Worm (Caenorhabditis elegans): ENCODE measurements around the gene gmap-2.

Gene gmap-2

DNA sequence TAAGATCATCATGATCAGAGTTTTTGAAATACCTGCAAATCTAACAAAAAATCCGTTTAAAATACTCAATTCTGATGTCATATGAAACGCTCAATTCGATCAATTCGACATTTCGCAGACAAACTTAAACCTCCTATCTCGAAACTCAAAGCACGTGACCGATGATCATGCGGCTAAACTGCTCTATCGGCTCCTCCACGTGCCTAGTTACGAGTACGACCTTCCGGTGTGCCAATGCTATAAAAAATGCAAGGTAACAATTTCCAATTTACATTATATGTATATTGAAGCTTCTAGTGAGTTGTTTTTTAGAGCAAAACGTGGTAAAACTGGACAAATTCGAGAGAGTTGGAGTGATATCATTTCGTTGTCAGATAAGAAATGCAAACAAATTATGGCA, 31.8 kb downstream of the gmap-2 start:
- TF ChIP-seq skn-1 (tag; optimal IDR thresholded peaks at IDR 0.05) (no peak), egl-27 (tag; optimal IDR thresholded peaks at IDR 0.05) (no peak), jun-1 (tag; optimal IDR thresholded peaks at IDR 0.05) (peak; percentile 31), nhr-12 (tag; optimal IDR thresholded peaks at IDR 0.05) (no peak), fkh-2 (tag; optimal IDR thresholded peaks at IDR 0.05) (no peak), lin-39 (tag; optimal IDR thresholded peaks at IDR 0.05) (no peak), unc-39 (tag; optimal IDR thresholded peaks at IDR 0.05) (no peak), elt-2 (tag; optimal IDR thresholded peaks at IDR 0.05) (peak; percentile 68)

DNA sequence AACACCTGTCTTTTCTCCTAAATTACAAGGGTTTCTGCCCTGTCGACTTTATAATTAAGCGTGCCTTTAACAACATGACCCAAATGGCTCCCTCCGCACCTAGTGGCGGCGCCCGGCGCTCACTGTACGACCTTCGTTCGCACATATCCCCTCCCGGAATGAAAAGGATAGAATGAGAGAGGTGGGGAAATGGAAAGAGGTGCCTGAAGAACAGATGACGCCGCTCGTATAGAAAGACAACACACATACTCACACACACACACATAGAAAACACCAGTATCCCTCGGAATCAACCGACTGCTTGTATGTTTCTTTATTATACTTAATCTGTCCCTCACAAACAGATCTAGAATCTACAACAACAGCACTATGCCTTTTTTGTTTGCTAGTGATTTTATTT, 33.2 kb downstream of the gmap-2 start:
- TF ChIP-seq nhr-23 (tag; optimal IDR thresholded peaks at IDR 0.05) (peak; percentile 35), daf-12 (tag; optimal IDR thresholded peaks at IDR 0.05) (no peak), nhr-12 (tag; optimal IDR thresholded peaks at IDR 0.05) (no peak), fkh-2 (tag; optimal IDR thresholded peaks at IDR 0.05) (no peak), nfya-1 (tag; optimal IDR thresholded peaks at IDR 0.05; ENCODE audit: insufficient read depth) (no peak), ceh-9 (tag; optimal IDR thresholded peaks at IDR 0.05) (no peak), hmg-11 (tag; optimal IDR thresholded peaks at IDR 0.05) (peak; percentile 1)

DNA sequence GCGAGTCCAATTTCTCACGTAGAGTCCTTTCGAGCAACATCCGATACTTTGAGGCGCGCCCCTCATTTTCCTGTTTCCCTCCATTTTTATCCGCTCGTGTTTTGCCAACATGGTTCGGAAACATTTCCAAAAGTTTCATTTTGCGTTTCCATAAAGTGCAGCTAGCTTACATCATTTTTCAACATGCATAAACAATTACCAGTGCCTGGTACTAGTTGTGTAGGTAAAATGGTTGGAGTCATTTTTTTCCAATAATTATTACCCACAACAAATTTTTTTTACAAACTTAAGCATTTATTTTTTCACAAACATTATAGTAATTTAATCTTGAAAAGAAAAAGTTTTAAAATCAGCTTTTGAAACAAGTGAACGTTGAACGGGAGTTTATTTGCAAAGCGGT, 34.4 kb downstream of the gmap-2 start:
- TF ChIP-seq egl-5 (tag; optimal IDR thresholded peaks at IDR 0.05) (no peak), pqm-1 (tag; optimal IDR thresholded peaks at IDR 0.05) (no peak), lin-15B (tag; optimal IDR thresholded peaks at IDR 0.05) (no peak), nhr-67 (tag; optimal IDR thresholded peaks at IDR 0.05) (no peak), nhr-43 (tag; optimal IDR thresholded peaks at IDR 0.05; ENCODE audit: poor library complexity, severe bottlenecking) (no peak), unc-62 (GFP tag; optimal IDR thresholded peaks at IDR 0.05) (no peak), zag-1 (tag; optimal IDR thresholded peaks at IDR 0.05) (no peak), sea-2 (GFP tag; optimal IDR thresholded peaks at IDR 0.05) (no peak), nhr-237 (tag; optimal IDR thresholded peaks at IDR 0.05) (no peak), tbx-2 (tag; optimal IDR thresholded peaks at IDR 0.05) (no peak), elt-3 (tag; optimal IDR thresholded peaks at IDR 0.05) (no peak), ceh-28 (tag; optimal IDR thresholded peaks at IDR 0.05) (no peak), nhr-28 (tag; optimal IDR thresholded peaks at IDR 0.05) (no peak), aly-2 (tag; optimal IDR thresholded peaks at IDR 0.05) (no peak), fkh-2 (tag; optimal IDR thresholded peaks at IDR 0.05) (no peak), nfya-1 (tag; optimal IDR thresholded peaks at IDR 0.05; ENCODE audit: insufficient read depth) (no peak), daf-12 (tag; optimal IDR thresholded peaks at IDR 0.05) (no peak), R02D3.7 (tag; optimal IDR thresholded peaks at IDR 0.05) (no peak), lsy-12 (tag; optimal IDR thresholded peaks at IDR 0.05) (no peak), ztf-11 (tag; optimal IDR thresholded peaks at IDR 0.05) (no peak)

DNA sequence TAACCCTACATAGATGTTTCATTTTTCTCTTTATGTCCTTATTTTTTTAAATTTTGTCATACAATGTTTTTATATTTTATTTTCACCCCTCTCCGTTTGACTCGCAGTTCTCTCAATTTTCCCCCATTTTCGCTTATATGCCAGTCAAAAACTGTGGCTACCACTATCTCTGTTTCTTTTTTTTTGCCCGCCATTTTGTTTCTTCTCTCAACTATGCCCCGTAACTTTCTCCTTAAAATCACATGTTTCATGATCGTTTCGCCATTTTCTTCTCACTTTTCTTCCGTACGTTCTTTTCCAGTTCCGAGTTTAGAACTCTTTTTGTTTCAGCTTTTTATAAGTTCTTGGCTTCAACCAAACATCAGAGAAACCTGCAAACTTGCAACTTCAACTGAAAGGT, 35.6 kb downstream of the gmap-2 start, which contains the start of gene pqn-18:
Gene pqn-18 (plus strand): TSS at position 331 of the 400 bp plus-strand sequence.
- peak; percentile 15 for TF ChIP-seq pha-4 (tag; optimal IDR thresholded peaks at IDR 0.05)
- TF ChIP-seq nhr-11 (tag; optimal IDR thresholded peaks at IDR 0.05): no peak
- no peak for TF ChIP-seq lin-15B (tag; optimal IDR thresholded peaks at IDR 0.05)

DNA sequence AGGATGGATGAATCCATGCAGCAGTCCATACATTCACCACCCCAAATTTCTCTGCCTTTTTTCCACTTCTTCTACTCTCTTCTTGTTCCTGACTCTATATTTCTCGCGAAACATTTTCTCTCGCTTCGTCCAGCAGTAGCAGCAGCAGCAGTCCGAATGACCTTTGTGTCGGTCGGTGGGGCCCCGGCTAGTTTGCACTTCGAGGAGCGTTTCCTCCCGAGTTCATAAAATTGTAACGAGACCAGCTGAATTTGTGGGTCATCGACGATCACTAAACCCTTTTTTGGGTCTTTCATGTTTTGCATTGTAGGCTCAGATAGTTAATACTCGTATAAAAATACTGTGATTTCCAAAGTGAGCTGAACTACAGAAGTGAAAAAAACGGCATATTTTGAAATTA, 39.3 kb downstream of the gmap-2 start:
- TF ChIP-seq sea-2 (GFP tag; optimal IDR thresholded peaks at IDR 0.05): no peak
- no peak for TF ChIP-seq ZK546.5 (tag; optimal IDR thresholded peaks at IDR 0.05)
- no peak for TF ChIP-seq ceh-28 (tag; optimal IDR thresholded peaks at IDR 0.05)
- no peak for TF ChIP-seq mdl-1 (tag; optimal IDR thresholded peaks at IDR 0.05)
- TF ChIP-seq tbx-2 (tag; optimal IDR thresholded peaks at IDR 0.05): no peak
- TF ChIP-seq jun-1 (tag; optimal IDR thresholded peaks at IDR 0.05): no peak
- TF ChIP-seq hmg-11 (tag; optimal IDR thresholded peaks at IDR 0.05): peak; percentile 1
- no peak for TF ChIP-seq unc-39 (tag; optimal IDR thresholded peaks at IDR 0.05)
- TF ChIP-seq nhr-25 (tag; optimal IDR thresholded peaks at IDR 0.05): no peak
- TF ChIP-seq nhr-11 (tag; optimal IDR thresholded peaks at IDR 0.05): no peak
- TF ChIP-seq egl-5 (tag; optimal IDR thresholded peaks at IDR 0.05): no peak
- no peak for TF ChIP-seq nhr-76 (tag; optimal IDR thresholded peaks at IDR 0.05)
- TF ChIP-seq nhr-23 (tag; optimal IDR thresholded peaks at IDR 0.05): peak; percentile 21
- peak; percentile 27 for TF ChIP-seq lin-39 (tag; optimal IDR thresholded peaks at IDR 0.05)
- TF ChIP-seq zag-1 (tag; optimal IDR thresholded peaks at IDR 0.05): no peak
- no peak for TF ChIP-seq ceh-9 (tag; optimal IDR thresholded peaks at IDR 0.05)
- TF ChIP-seq lin-15B (tag; optimal IDR thresholded peaks at IDR 0.05): no peak
- no peak for TF ChIP-seq R02D3.7 (tag; optimal IDR thresholded peaks at IDR 0.05)
- no peak for TF ChIP-seq skn-1 (tag; optimal IDR thresholded peaks at IDR 0.05)
- TF ChIP-seq ceh-82 (tag; optimal IDR thresholded peaks at IDR 0.05): no peak
- no peak for TF ChIP-seq ztf-4 (tag; optimal IDR thresholded peaks at IDR 0.05)
- TF ChIP-seq ztf-11 (tag; optimal IDR thresholded peaks at IDR 0.05): no peak
- TF ChIP-seq nfya-1 (tag; optimal IDR thresholded peaks at IDR 0.05; ENCODE audit: insufficient read depth): peak; percentile 42
- no peak for TF ChIP-seq nhr-237 (tag; optimal IDR thresholded peaks at IDR 0.05)
- no peak for TF ChIP-seq elt-3 (tag; optimal IDR thresholded peaks at IDR 0.05)
- no peak for TF ChIP-seq pha-4 (tag; optimal IDR thresholded peaks at IDR 0.05)
- no peak for TF ChIP-seq lsy-12 (tag; optimal IDR thresholded peaks at IDR 0.05)
- TF ChIP-seq egl-27 (tag; optimal IDR thresholded peaks at IDR 0.05): no peak
- no peak for TF ChIP-seq fkh-2 (tag; optimal IDR thresholded peaks at IDR 0.05)
- no peak for TF ChIP-seq ceh-16 (tag; optimal IDR thresholded peaks at IDR 0.05)
- TF ChIP-seq eor-1 (tag; optimal IDR thresholded peaks at IDR 0.05): no peak
- no peak for TF ChIP-seq mml-1 (tag; optimal IDR thresholded peaks at IDR 0.05)
- no peak for TF ChIP-seq fkh-10 (GFP tag; optimal IDR thresholded peaks at IDR 0.05)
- no peak for TF ChIP-seq nhr-12 (tag; optimal IDR thresholded peaks at IDR 0.05)
- no peak for TF ChIP-seq nhr-67 (tag; optimal IDR thresholded peaks at IDR 0.05)

Data from whole organism, L3 larva.